Worm (Caenorhabditis elegans) whole organism, L2 larva: ENCODE measurements around the gene T05B11.4.

ENCODE experiments used
- ZK546.5 ChIP-seq: sonication (generic microtip); optimal IDR thresholded peaks from 2 replicates; lab custom pipeline; 2017; ENCODE audit warnings: missing biosample characterization, missing genetic modification characterization
- ama-1 ChIP-seq: fragments of 150-350 bp; optimal IDR thresholded peaks from 2 replicates; lab custom pipeline; 2018; ENCODE audit warnings: inconsistent platforms
- ceh-82 ChIP-seq: fragments of 150-350 bp; optimal IDR thresholded peaks from 2 replicates; lab custom pipeline; 2014; ENCODE audit warnings: missing biosample characterization, missing genetic modification characterization
- elt-3 ChIP-seq: sonication (generic microtip); optimal IDR thresholded peaks from 2 replicates; lab custom pipeline; 2017; ENCODE audit warnings: missing biosample characterization, missing genetic modification characterization
- lin-13 ChIP-seq: fragments of 150-350 bp; optimal IDR thresholded peaks from 2 replicates; lab custom pipeline; 2014; ENCODE audit warnings: missing biosample characterization, missing genetic modification reagents, missing genetic modification characterization
- lsy-2 ChIP-seq, 2 experiments: fragments of 150-350 bp in 1 of 2; sonication (generic microtip) in 1 of 2; optimal IDR thresholded peaks; 2 replicates each; lab custom pipeline; 2014 to 2017; ENCODE audit warnings: missing biosample characterization in 2 of 2, missing genetic modification characterization in 2 of 2
- mbf-1 ChIP-seq: sonication (generic microtip); optimal IDR thresholded peaks from 2 replicates; lab custom pipeline; 2017; ENCODE audit warnings: missing biosample characterization, missing genetic modification characterization
- nhr-11 ChIP-seq: fragments of 150-350 bp; optimal IDR thresholded peaks from 2 replicates; lab custom pipeline; 2014; ENCODE audit warnings: missing biosample characterization, missing genetic modification characterization
- nhr-12 ChIP-seq: fragments of 150-350 bp; optimal IDR thresholded peaks from 2 replicates; lab custom pipeline; 2014; ENCODE audit warnings: missing biosample characterization, missing genetic modification characterization
- nhr-77 ChIP-seq: fragments of 150-350 bp; optimal IDR thresholded peaks from 2 replicates; lab custom pipeline; 2014; ENCODE audit warnings: missing biosample characterization, missing genetic modification characterization
- skn-1 ChIP-seq: sonication (generic microtip); optimal IDR thresholded peaks from 2 replicates; lab custom pipeline; 2017; ENCODE audit warnings: missing biosample characterization, missing genetic modification characterization
- zag-1 ChIP-seq: fragments of 150-350 bp; optimal IDR thresholded peaks from 2 replicates; lab custom pipeline; 2014; ENCODE audit warnings: missing biosample characterization, missing genetic modification characterization

DNA sequence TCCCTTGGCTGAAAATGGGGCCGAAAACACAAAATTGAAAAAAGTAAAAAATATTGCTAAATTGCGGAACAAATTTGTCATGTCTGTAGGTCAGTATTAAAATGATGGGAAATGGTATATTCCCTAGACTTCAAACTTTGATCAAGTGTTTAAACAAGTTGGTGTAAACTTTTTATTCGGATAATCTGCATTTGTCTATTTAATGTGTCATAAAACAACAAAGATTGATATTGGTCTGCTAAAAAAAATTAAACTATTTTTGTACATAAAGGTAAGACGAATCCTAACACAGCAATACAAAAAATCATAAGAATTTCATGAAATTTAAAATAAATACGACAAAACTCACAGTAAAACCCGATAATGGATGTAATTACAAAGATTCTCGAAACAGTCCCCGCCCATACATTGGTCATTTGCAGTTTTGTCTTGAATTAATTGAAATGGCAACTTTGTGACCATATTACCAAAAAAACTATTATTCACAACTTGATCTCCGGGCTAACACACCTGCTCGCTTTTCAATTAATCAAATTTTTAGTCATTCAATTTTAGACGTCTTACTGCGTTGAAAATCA, 30.4 kb downstream of the T05B11.4 start, which contains the start of the genes ZK105.6 and ZK105.8:
- no peak for TF ChIP-seq ama-1
- no peak for TF ChIP-seq lsy-2 (tag; optimal IDR thresholded peaks at IDR 0.05; lab: Kevin White, UChicago)
- TF ChIP-seq ZK546.5, result no peak
- no peak for TF ChIP-seq skn-1 (tag; lab: Kevin White, UChicago)
- no peak for TF ChIP-seq lin-13 (GFP tag; lab: Kevin White, UChicago)
- no peak for TF ChIP-seq nhr-12
- TF ChIP-seq nhr-77 (tag; lab: Kevin White, UChicago), result no peak
- TF ChIP-seq mbf-1 (tag; lab: Kevin White, UChicago), result no peak
- TF ChIP-seq ceh-82 (tag; lab: Kevin White, UChicago), result no peak
- TF ChIP-seq nhr-11 (tag; lab: Kevin White, UChicago), result no peak
- TF ChIP-seq zag-1 (tag; lab: Kevin White, UChicago), result no peak
- no peak for TF ChIP-seq elt-3 (tag; lab: Kevin White, UChicago)
